Fruit fly (Drosophila melanogaster) whole organism, embryonic: ENCODE data around the gene CG12017.

ENCODE experiments used
- C15 ChIP-seq: fragments of 200-800 bp; sonication (Bioruptor generic); IDR thresholded peaks from 3 replicates; pipeline ENCODE4 v1.3.6; 2022; ENCODE audit warnings: missing biosample characterization, missing genetic modification characterization
- CG10209 ChIP-seq: fragments of 200-800 bp; sonication (Bioruptor generic); optimal IDR thresholded peaks from 3 replicates; lab custom pipeline; 2017; ENCODE audit warnings: missing biosample characterization, mild to moderate bottlenecking, missing genetic modification characterization, missing genetic modification reagents
- CG10366 ChIP-seq: fragments of 200-800 bp; sonication (Bioruptor generic); IDR thresholded peaks from 2 replicates; pipeline ENCODE4 v1.3.6; 2022; ENCODE audit warnings: missing biosample characterization, missing genetic modification characterization
- CG11093 ChIP-seq: fragments of 200-800 bp; sonication (Bioruptor generic); IDR thresholded peaks from 3 replicates; pipeline ENCODE4 v1.3.6; 2022; ENCODE audit warnings: missing biosample characterization, missing genetic modification characterization
- CG11247 ChIP-seq: fragments of 200-800 bp; sonication (Bioruptor generic); IDR thresholded peaks from 2 replicates; pipeline ENCODE4 v1.3.6; 2022; ENCODE audit warnings: missing biosample characterization, missing genetic modification characterization
- CG11398 ChIP-seq: fragments of 200-800 bp; sonication (Bioruptor generic); optimal IDR thresholded peaks from 2 replicates; lab custom pipeline; 2016; ENCODE audit warnings: missing biosample characterization, missing genetic modification characterization
- CG12071 ChIP-seq: fragments of 200-800 bp; sonication (Bioruptor generic); optimal IDR thresholded peaks from 3 replicates; lab custom pipeline; 2018; ENCODE audit warnings: missing biosample characterization, mild to moderate bottlenecking, missing genetic modification characterization
- CG12391 ChIP-seq: fragments of 200-800 bp; sonication (Bioruptor generic); optimal IDR thresholded peaks from 3 replicates; lab custom pipeline; 2018; ENCODE audit warnings: missing biosample characterization, mild to moderate bottlenecking, missing genetic modification characterization, moderate library complexity
- CG14441 ChIP-seq: fragments of 200-800 bp; sonication (Bioruptor generic); IDR thresholded peaks from 2 replicates; pipeline ENCODE4 v1.3.6; 2022; ENCODE audit warnings: missing biosample characterization, missing genetic modification characterization
- CG15269 ChIP-seq: fragments of 200-800 bp; sonication (Bioruptor generic); optimal IDR thresholded peaks from 2 replicates; lab custom pipeline; 2018; ENCODE audit warnings: missing biosample characterization, mild to moderate bottlenecking, missing genetic modification characterization, moderate library complexity
- CG16813 ChIP-seq: fragments of 200-800 bp; sonication (Bioruptor generic); IDR thresholded peaks from 3 replicates; pipeline ENCODE4 v1.3.6; 2022; ENCODE audit warnings: missing biosample characterization, missing genetic modification characterization; ENCODE audit not compliant: partially characterized antibody
- CG17328 ChIP-seq: fragments of 200-800 bp; sonication (Bioruptor generic); IDR thresholded peaks from 2 replicates; pipeline ENCODE4 v1.3.6; 2022; ENCODE audit warnings: missing biosample characterization, missing genetic modification characterization
- CG2199 ChIP-seq: fragments of 200-800 bp; sonication (Bioruptor generic); IDR thresholded peaks from 3 replicates; pipeline ENCODE4 v1.3.6; 2022; ENCODE audit warnings: missing biosample characterization, missing genetic modification characterization
- CG3065 ChIP-seq: fragments of 200-800 bp; sonication (Bioruptor generic); optimal IDR thresholded peaks from 2 replicates; lab custom pipeline; 2016; ENCODE audit warnings: missing biosample characterization, missing genetic modification characterization
- CG3281 ChIP-seq: fragments of 200-800 bp; sonication (Bioruptor generic); optimal IDR thresholded peaks from 3 replicates; lab custom pipeline; 2017; ENCODE audit warnings: missing biosample characterization, mild to moderate bottlenecking, missing genetic modification characterization
- CG4282 ChIP-seq: fragments of 200-800 bp; sonication (Bioruptor generic); optimal IDR thresholded peaks from 2 replicates; lab custom pipeline; 2016; ENCODE audit warnings: missing biosample characterization, missing genetic modification characterization
- CG4820 ChIP-seq: fragments of 200-800 bp; sonication (Bioruptor generic); optimal IDR thresholded peaks from 3 replicates; lab custom pipeline; 2016; ENCODE audit warnings: missing biosample characterization, missing genetic modification characterization
- CG7928 ChIP-seq: fragments of 200-800 bp; sonication (Bioruptor generic); optimal IDR thresholded peaks from 2 replicates; lab custom pipeline; 2017; ENCODE audit warnings: missing biosample characterization, mild to moderate bottlenecking, missing genetic modification characterization
- CG7987 ChIP-seq: fragments of 200-800 bp; sonication (Bioruptor generic); optimal IDR thresholded peaks from 2 replicates; lab custom pipeline; 2018; ENCODE audit warnings: missing biosample characterization, mild to moderate bottlenecking, missing genetic modification characterization, moderate library complexity
- CG9215 ChIP-seq: fragments of 200-800 bp; sonication (Bioruptor generic); IDR thresholded peaks from 2 replicates; pipeline ENCODE4 v1.3.6; 2022; ENCODE audit warnings: missing biosample characterization, missing genetic modification characterization
- CG9609 ChIP-seq: fragments of 200-800 bp; sonication (Bioruptor generic); optimal IDR thresholded peaks from 3 replicates; lab custom pipeline; 2016; ENCODE audit warnings: missing biosample characterization, missing genetic modification characterization
- Dfd ChIP-seq, 2 experiments: fragments of >200 bp; optimal IDR thresholded peaks; 2 replicates each; lab custom pipeline; 2017; ENCODE audit warnings: missing biosample characterization in 2 of 2, missing genetic modification characterization in 2 of 2
- Dip2 ChIP-seq: fragments of 200-800 bp; sonication (Bioruptor generic); IDR thresholded peaks from 2 replicates; pipeline ENCODE4 v1.3.6; 2022; ENCODE audit warnings: missing biosample characterization, missing genetic modification characterization
- Dp ChIP-seq: fragments of 200-800 bp; sonication (Bioruptor generic); optimal IDR thresholded peaks from 2 replicates; lab custom pipeline; 2018; ENCODE audit warnings: missing biosample characterization, mild to moderate bottlenecking, missing genetic modification characterization, moderate library complexity
- Drgx ChIP-seq: fragments of 200-800 bp; sonication (Bioruptor generic); IDR thresholded peaks from 2 replicates; pipeline ENCODE4 v1.3.6; 2022; ENCODE audit warnings: missing biosample characterization, missing genetic modification characterization
- ERR ChIP-seq: fragments of 200-800 bp; sonication (Bioruptor generic); optimal IDR thresholded peaks from 2 replicates; lab custom pipeline; 2016; ENCODE audit warnings: missing biosample characterization, missing genetic modification characterization
- Hr51 ChIP-seq, 2 experiments: fragments of 200-800 bp; sonication (Bioruptor generic); optimal IDR thresholded peaks; 2 replicates in 1 of 2; 3 replicates in 1 of 2; lab custom pipeline; 2016 to 2018; ENCODE audit warnings: missing biosample characterization in 2 of 2, missing genetic modification characterization in 2 of 2, mild to moderate bottlenecking in 1 of 2, moderate library complexity in 1 of 2
- Lhr ChIP-seq: fragments of 200-800 bp; sonication (Bioruptor generic); optimal IDR thresholded peaks from 3 replicates; lab custom pipeline; 2017; ENCODE audit warnings: mild to moderate bottlenecking, missing biosample characterization, missing genetic modification reagents, missing genetic modification characterization
- NK7.1 ChIP-seq: fragments of 200-800 bp; sonication (Bioruptor generic); optimal IDR thresholded peaks from 3 replicates; lab custom pipeline; 2016; ENCODE audit warnings: missing biosample characterization, missing genetic modification characterization
- Nf-YB ChIP-seq: fragments of 200-800 bp; sonication (Bioruptor generic); optimal IDR thresholded peaks from 3 replicates; lab custom pipeline; 2019; ENCODE audit warnings: missing biosample characterization, mild to moderate bottlenecking, missing genetic modification characterization, moderate library complexity
- Oli ChIP-seq: fragments of 200-800 bp; sonication (Bioruptor generic); optimal IDR thresholded peaks from 2 replicates; lab custom pipeline; 2018; ENCODE audit warnings: missing biosample characterization, mild to moderate bottlenecking, missing genetic modification characterization, moderate library complexity
- Optix ChIP-seq: fragments of 200-800 bp; sonication (Bioruptor generic); IDR thresholded peaks from 3 replicates; pipeline ENCODE4 v1.3.6; 2022; ENCODE audit warnings: missing biosample characterization, missing genetic modification characterization
- Sry-β ChIP-seq: fragments of 200-800 bp; sonication (Bioruptor generic); optimal IDR thresholded peaks from 2 replicates; lab custom pipeline; 2018; ENCODE audit warnings: missing biosample characterization, mild to moderate bottlenecking, missing genetic modification characterization, moderate library complexity
- Stat92E ChIP-seq, 3 experiments: fragments of >200 bp in 2 of 3; fragments of 200-800 bp in 1 of 3; sonication (Bioruptor generic) in 1 of 3; optimal IDR thresholded peaks; 2 replicates each; lab custom pipeline; 2017 to 2019; ENCODE audit warnings: missing biosample characterization in 3 of 3, missing genetic modification characterization in 3 of 3, mild to moderate bottlenecking in 1 of 3, moderate library complexity in 1 of 3
- TFAM ChIP-seq: fragments of 200-800 bp; sonication (Bioruptor generic); optimal IDR thresholded peaks from 2 replicates; lab custom pipeline; 2017; ENCODE audit warnings: missing biosample characterization, missing genetic modification characterization, inconsistent platforms
- Vsx1 ChIP-seq: fragments of 200-800 bp; sonication (Bioruptor generic); optimal IDR thresholded peaks from 2 replicates; lab custom pipeline; 2017; ENCODE audit warnings: missing biosample characterization, mild to moderate bottlenecking, missing genetic modification characterization, missing genetic modification reagents
- ash1 ChIP-seq: fragments of 200-800 bp; sonication (Bioruptor generic); optimal IDR thresholded peaks from 2 replicates; lab custom pipeline; 2018; ENCODE audit warnings: missing biosample characterization, mild to moderate bottlenecking, missing genetic modification characterization
- crc ChIP-seq: fragments of 200-800 bp; sonication (Bioruptor generic); optimal IDR thresholded peaks from 2 replicates; lab custom pipeline; 2016; ENCODE audit warnings: missing biosample characterization, missing genetic modification characterization
- dati ChIP-seq: fragments of 200-800 bp; sonication (Bioruptor generic); IDR thresholded peaks from 2 replicates; pipeline ENCODE4 v1.3.6; 2022; ENCODE audit warnings: missing biosample characterization, missing genetic modification characterization
- eve ChIP-seq, 2 experiments: fragments of >200 bp; optimal IDR thresholded peaks; 2 replicates each; lab custom pipeline; 2017; ENCODE audit warnings: missing biosample characterization in 2 of 2, missing genetic modification characterization in 2 of 2
- eyg ChIP-seq: fragments of 200-800 bp; sonication (Bioruptor generic); optimal IDR thresholded peaks from 3 replicates; lab custom pipeline; 2016; ENCODE audit warnings: missing biosample characterization, missing genetic modification characterization
- gem ChIP-seq: fragments of 200-800 bp; sonication (Bioruptor generic); optimal IDR thresholded peaks from 2 replicates; lab custom pipeline; 2019; ENCODE audit warnings: missing biosample characterization, mild to moderate bottlenecking, missing genetic modification characterization, moderate library complexity
- gsb ChIP-seq: fragments of 200-800 bp; sonication (Bioruptor generic); IDR thresholded peaks from 2 replicates; pipeline ENCODE4 v1.3.6; 2022; ENCODE audit warnings: missing biosample characterization, missing genetic modification characterization
- insv ChIP-seq, 2 experiments: fragments of 200-800 bp; sonication (Bioruptor generic); optimal IDR thresholded peaks; 3 replicates each; lab custom pipeline; 2016 to 2018; ENCODE audit warnings: missing biosample characterization in 2 of 2, missing genetic modification characterization in 2 of 2
- jumu ChIP-seq: fragments of 200-800 bp; sonication (Bioruptor generic); optimal IDR thresholded peaks from 3 replicates; lab custom pipeline; 2016; ENCODE audit warnings: missing biosample characterization, missing genetic modification characterization
- ken ChIP-seq: fragments of 200-800 bp; sonication (Bioruptor generic); IDR thresholded peaks from 3 replicates; pipeline ENCODE4 v1.3.6; 2022; ENCODE audit warnings: missing biosample characterization, missing genetic modification characterization
- knrl ChIP-seq: fragments of 200-800 bp; sonication (Bioruptor generic); IDR thresholded peaks from 3 replicates; pipeline ENCODE4 v1.3.6; 2022; ENCODE audit warnings: missing biosample characterization, missing genetic modification characterization; ENCODE audit not compliant: partially characterized antibody
- odd ChIP-seq: fragments of 200-800 bp; sonication (Bioruptor generic); optimal IDR thresholded peaks from 2 replicates; lab custom pipeline; 2017; ENCODE audit warnings: missing biosample characterization, mild to moderate bottlenecking, missing genetic modification characterization
- otp ChIP-seq: fragments of 200-800 bp; sonication (Bioruptor generic); IDR thresholded peaks from 3 replicates; pipeline ENCODE4, ENCODE4 v1.3.6; 2022; ENCODE audit warnings: missing biosample characterization, missing genetic modification characterization
- slou ChIP-seq: fragments of 200-800 bp; sonication (Bioruptor generic); optimal IDR thresholded peaks from 3 replicates; lab custom pipeline; 2016; ENCODE audit warnings: missing biosample characterization, missing genetic modification characterization
- tup ChIP-seq: fragments of 200-800 bp; sonication (Bioruptor generic); optimal IDR thresholded peaks from 2 replicates; lab custom pipeline; 2016; ENCODE audit warnings: missing biosample characterization, mild to moderate bottlenecking, missing genetic modification characterization, moderate library complexity
- z ChIP-seq: fragments of 200-800 bp; sonication (Bioruptor generic); IDR thresholded peaks from 3 replicates; pipeline ENCODE4 v1.3.6; 2022; ENCODE audit warnings: missing biosample characterization, missing genetic modification characterization

CG12017 gene

dm6 chr3L:3283264-3283663, 3.2 kb downstream of the CG12017 start:
- no peak for TF ChIP-seq CG10366
- TF ChIP-seq CG3065 = no peak
- no peak for TF ChIP-seq CG16813 (GFP tag; lab: Robert Waterston, UW)
- TF ChIP-seq CG15269 (tag; lab: Kevin White, UChicago) = peak; percentile 39
- no peak for TF ChIP-seq ken (GFP tag; lab: Robert Waterston, UW)
- TF ChIP-seq TFAM (GFP tag; lab: Kevin White, UChicago) = no peak
- peak in 1 of 2 experiments; percentile 57 for TF ChIP-seq Hr51 (GFP tag; optimal IDR thresholded peaks at IDR 0.05; lab: Kevin White, UChicago)
- no peak for TF ChIP-seq CG12071
- TF ChIP-seq CG12391 = peak; percentile 6
- TF ChIP-seq gsb = no peak
- TF ChIP-seq eve (GFP tag; optimal IDR thresholded peaks at IDR 0.05; lab: Kevin White, UChicago) = peak in 1 of 2 experiments; percentile 29
- TF ChIP-seq Oli (tag; lab: Kevin White, UChicago) = peak; percentile 35
- no peak for TF ChIP-seq CG11247 (GFP tag; lab: Robert Waterston, UW)
- no peak for TF ChIP-seq ERR (GFP tag; lab: Kevin White, UChicago)
- no peak for TF ChIP-seq CG4820 (GFP tag; lab: Kevin White, UChicago)
- no peak for TF ChIP-seq Nf-YB (GFP tag; lab: Kevin White, UChicago)
- TF ChIP-seq CG11093 (GFP tag; lab: Robert Waterston, UW) = no peak
- no peak for TF ChIP-seq z (GFP tag; lab: Robert Waterston, UW)
- TF ChIP-seq CG7987 (GFP tag; lab: Kevin White, UChicago) = no peak
- TF ChIP-seq otp = no peak
- TF ChIP-seq Drgx (GFP tag; lab: Robert Waterston, UW) = peak; percentile 35; the same call in 1 of the 2 replicates
- TF ChIP-seq knrl (GFP tag; lab: Robert Waterston, UW) = no peak
- TF ChIP-seq eyg (GFP tag; lab: Kevin White, UChicago) = no peak
- no peak for TF ChIP-seq CG2199 (GFP tag; lab: Robert Waterston, UW)
- TF ChIP-seq CG11398 = no peak
- TF ChIP-seq ash1 (GFP tag; lab: Kevin White, UChicago) = no peak
- TF ChIP-seq slou = no peak
- no peak for TF ChIP-seq Sry-β (GFP tag; lab: Kevin White, UChicago)
- TF ChIP-seq CG3281 = no peak
- TF ChIP-seq CG4282 = no peak
- TF ChIP-seq CG9609 (GFP tag; lab: Kevin White, UChicago) = no peak
- no peak for TF ChIP-seq dati (GFP tag; lab: Robert Waterston, UW)
- no peak for TF ChIP-seq CG14441 (GFP tag; lab: Robert Waterston, UW)
- no peak for TF ChIP-seq Dfd (GFP tag; optimal IDR thresholded peaks at IDR 0.05; lab: Kevin White, UChicago)
- TF ChIP-seq odd = no peak
- no peak for TF ChIP-seq C15
- TF ChIP-seq Stat92E (GFP tag; optimal IDR thresholded peaks at IDR 0.05; lab: Kevin White, UChicago) = no peak
- TF ChIP-seq CG9215 (GFP tag; lab: Robert Waterston, UW) = no peak
- TF ChIP-seq NK7.1 (GFP tag; lab: Kevin White, UChicago) = no peak
- TF ChIP-seq CG7928 (GFP tag; lab: Kevin White, UChicago) = no peak
- no peak for TF ChIP-seq insv (GFP tag; optimal IDR thresholded peaks at IDR 0.05; lab: Kevin White, UChicago)
- no peak for TF ChIP-seq Optix (GFP tag; lab: Robert Waterston, UW)
- TF ChIP-seq tup = no peak
- TF ChIP-seq gem (tag; lab: Kevin White, UChicago) = peak; percentile 15
- TF ChIP-seq Dp (GFP tag; lab: Kevin White, UChicago) = no peak
- TF ChIP-seq CG10209 (GFP tag; lab: Kevin White, UChicago) = no peak
- TF ChIP-seq jumu = no peak
- no peak for TF ChIP-seq CG17328 (GFP tag; lab: Robert Waterston, UW)
- no peak for TF ChIP-seq Vsx1
- TF ChIP-seq Lhr (GFP tag; lab: Kevin White, UChicago) = no peak
- TF ChIP-seq Dip2 (GFP tag; lab: Robert Waterston, UW) = no peak
- TF ChIP-seq crc (GFP tag; lab: Kevin White, UChicago) = no peak
